Worm (Caenorhabditis elegans) whole organism, L3 larva: ENCODE measurements around the gene dhc-4.

Source experiments
- R02D3.7 ChIP-seq: fragments of 150-350 bp; optimal IDR thresholded peaks from 2 replicates; lab custom pipeline; 2014; ENCODE audit warnings: missing biosample characterization, missing genetic modification characterization
- ceh-16 ChIP-seq: sonication (generic microtip); optimal IDR thresholded peaks from 2 replicates; lab custom pipeline; 2017; ENCODE audit warnings: missing biosample characterization, missing genetic modification characterization
- ceh-28 ChIP-seq: fragments of 150-350 bp; optimal IDR thresholded peaks from 2 replicates; lab custom pipeline; 2014; ENCODE audit warnings: missing biosample characterization, missing genetic modification reagents, missing genetic modification characterization
- ceh-82 ChIP-seq: fragments of 150-350 bp; optimal IDR thresholded peaks from 2 replicates; lab custom pipeline; 2014; ENCODE audit warnings: missing biosample characterization, missing genetic modification characterization
- egl-27 ChIP-seq: sonication (generic microtip); optimal IDR thresholded peaks from 4 replicates; lab custom pipeline; 2017; ENCODE audit warnings: missing biosample characterization, missing genetic modification reagents, missing genetic modification characterization
- egl-5 ChIP-seq: fragments of 150-350 bp; optimal IDR thresholded peaks from 2 replicates; lab custom pipeline; 2017; ENCODE audit warnings: missing biosample characterization, missing genetic modification reagents, missing genetic modification characterization, inconsistent platforms
- elt-2 ChIP-seq: sonication (generic microtip); optimal IDR thresholded peaks from 2 replicates; lab custom pipeline; 2016; ENCODE audit warnings: missing genetic modification reagents, mild to moderate bottlenecking, missing genetic modification characterization, missing compliant biosample characterization
- eor-1 ChIP-seq, 2 experiments: fragments of 150-350 bp; optimal IDR thresholded peaks; 2 replicates each; lab custom pipeline; 2014 to 2018; ENCODE audit warnings: missing biosample characterization in 2 of 2, missing genetic modification characterization in 2 of 2
- fkh-10 ChIP-seq: sonication (generic microtip); optimal IDR thresholded peaks from 2 replicates; lab custom pipeline; 2017; ENCODE audit warnings: missing biosample characterization, missing genetic modification reagents, missing genetic modification characterization
- fos-1 ChIP-seq: fragments of 150-350 bp; optimal IDR thresholded peaks from 2 replicates; lab custom pipeline; 2014; ENCODE audit warnings: missing biosample characterization, missing genetic modification characterization
- jun-1 ChIP-seq: fragments of 150-350 bp; optimal IDR thresholded peaks from 2 replicates; lab custom pipeline; 2014; ENCODE audit warnings: missing biosample characterization, missing genetic modification reagents, missing genetic modification characterization
- mdl-1 ChIP-seq: fragments of 150-350 bp; optimal IDR thresholded peaks from 2 replicates; lab custom pipeline; 2014; ENCODE audit warnings: missing biosample characterization, missing genetic modification characterization
- mml-1 ChIP-seq: fragments of 150-350 bp; sonication (generic microtip); optimal IDR thresholded peaks from 3 replicates; lab custom pipeline; 2014; ENCODE audit warnings: missing biosample characterization, missing genetic modification characterization
- nfya-1 ChIP-seq: sonication (generic microtip); optimal IDR thresholded peaks from 2 replicates; lab custom pipeline; 2017; ENCODE audit warnings: missing genetic modification characterization, mild to moderate bottlenecking, missing compliant biosample characterization, antibody characterized with exemption, moderate library complexity; ENCODE audit not compliant: insufficient read depth
- nhr-11 ChIP-seq: fragments of 150-350 bp; optimal IDR thresholded peaks from 2 replicates; lab custom pipeline; 2014; ENCODE audit warnings: missing biosample characterization, missing genetic modification characterization
- nhr-12 ChIP-seq: fragments of 150-350 bp; optimal IDR thresholded peaks from 2 replicates; lab custom pipeline; 2014; ENCODE audit warnings: missing biosample characterization, missing genetic modification characterization
- nhr-23 ChIP-seq: fragments of 150-350 bp; optimal IDR thresholded peaks from 2 replicates; lab custom pipeline; 2014; ENCODE audit warnings: missing biosample characterization, missing genetic modification reagents, missing genetic modification characterization
- nhr-237 ChIP-seq: fragments of 150-350 bp; optimal IDR thresholded peaks from 2 replicates; lab custom pipeline; 2014; ENCODE audit warnings: missing biosample characterization, missing genetic modification characterization
- nhr-25 ChIP-seq: sonication (generic microtip); optimal IDR thresholded peaks from 2 replicates; lab custom pipeline; 2017; ENCODE audit warnings: missing biosample characterization, missing genetic modification characterization
- nhr-28 ChIP-seq: fragments of 150-350 bp; optimal IDR thresholded peaks from 2 replicates; lab custom pipeline; 2014; ENCODE audit warnings: missing biosample characterization, missing genetic modification characterization
- nhr-43 ChIP-seq: sonication (generic microtip); optimal IDR thresholded peaks from 2 replicates; lab custom pipeline; 2016; ENCODE audit warnings: mild to moderate bottlenecking, missing genetic modification characterization, missing compliant biosample characterization; ENCODE audit not compliant: poor library complexity, severe bottlenecking
- nhr-67 ChIP-seq: fragments of 150-350 bp; optimal IDR thresholded peaks from 2 replicates; lab custom pipeline; 2014; ENCODE audit warnings: missing biosample characterization, missing genetic modification characterization
- nhr-76 ChIP-seq: fragments of 150-350 bp; sonication (generic microtip); optimal IDR thresholded peaks from 5 replicates; lab custom pipeline; 2014; ENCODE audit warnings: missing biosample characterization, missing genetic modification characterization
- nhr-77 ChIP-seq: fragments of 150-350 bp; optimal IDR thresholded peaks from 2 replicates; lab custom pipeline; 2014; ENCODE audit warnings: missing biosample characterization, missing genetic modification characterization
- pha-4 ChIP-seq: fragments of 150-350 bp; optimal IDR thresholded peaks from 2 replicates; lab custom pipeline; 2014; ENCODE audit warnings: missing biosample characterization, missing genetic modification reagents, missing genetic modification characterization
- pqm-1 ChIP-seq: fragments of 150-350 bp; optimal IDR thresholded peaks from 2 replicates; lab custom pipeline; 2017; ENCODE audit warnings: missing biosample characterization, missing genetic modification characterization, inconsistent platforms
- sea-2 ChIP-seq: fragments of 150-350 bp; sonication (generic microtip); optimal IDR thresholded peaks from 4 replicates; lab custom pipeline; 2014; ENCODE audit warnings: missing biosample characterization, missing genetic modification reagents, missing genetic modification characterization
- skn-1 ChIP-seq: fragments of 150-350 bp; optimal IDR thresholded peaks from 2 replicates; lab custom pipeline; 2014; ENCODE audit warnings: missing biosample characterization, missing genetic modification characterization
- snpc-4 ChIP-seq: fragments of 150-350 bp; optimal IDR thresholded peaks from 2 replicates; lab custom pipeline; 2014; ENCODE audit warnings: missing biosample characterization, missing genetic modification characterization
- tbx-2 ChIP-seq: sonication (generic microtip); optimal IDR thresholded peaks from 2 replicates; lab custom pipeline; 2016; ENCODE audit warnings: mild to moderate bottlenecking, missing genetic modification characterization, missing compliant biosample characterization
- unc-62 ChIP-seq: fragments of 150-350 bp; sonication (generic microtip); optimal IDR thresholded peaks from 4 replicates; lab custom pipeline; 2014; ENCODE audit warnings: missing biosample characterization, missing genetic modification reagents, missing genetic modification characterization
- ztf-11 ChIP-seq: fragments of 150-350 bp; optimal IDR thresholded peaks from 2 replicates; lab custom pipeline; 2014; ENCODE audit warnings: missing biosample characterization, missing genetic modification characterization
- ztf-4 ChIP-seq: fragments of 150-350 bp; optimal IDR thresholded peaks from 2 replicates; lab custom pipeline; 2014; ENCODE audit warnings: missing biosample characterization, missing genetic modification characterization

Gene dhc-4

ce11 chrIII:10957710-10958109 is 12.0 kb upstream of the dhc-4 start:
- no peak for TF ChIP-seq ceh-28 (tag; lab: Kevin White, UChicago)
- no peak for TF ChIP-seq pha-4 (tag; lab: Kevin White, UChicago)
- TF ChIP-seq egl-5 (tag; lab: Kevin White, UChicago), result no peak
- TF ChIP-seq nhr-67 (tag; lab: Kevin White, UChicago), result no peak
- TF ChIP-seq pqm-1 (tag; lab: Kevin White, UChicago), result no peak
- TF ChIP-seq snpc-4 (tag; lab: Kevin White, UChicago), result no peak

DNA sequence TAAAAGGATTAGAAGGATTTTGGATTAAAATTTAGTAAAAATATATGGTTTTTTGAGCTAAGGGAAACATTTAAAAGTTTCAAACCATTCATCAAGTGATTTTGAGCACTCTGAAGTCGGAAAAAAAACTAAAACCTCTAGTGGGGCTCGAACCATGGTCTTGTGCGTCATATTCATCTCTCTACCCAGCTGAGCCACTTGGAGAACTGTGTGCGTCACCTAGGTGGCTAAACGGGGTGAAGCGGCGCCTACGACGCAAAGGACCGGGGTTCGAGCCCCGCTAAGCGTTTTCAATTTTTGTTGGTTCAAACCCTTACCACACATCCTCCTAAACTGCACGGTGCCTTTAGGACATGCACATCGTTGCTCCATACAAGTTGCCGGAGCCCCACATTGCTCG is 9.4 kb upstream of the dhc-4 start:
- TF ChIP-seq R02D3.7 (tag; lab: Kevin White, UChicago) (no peak), nhr-76 (tag; lab: Kevin White, UChicago) (no peak)

DNA sequence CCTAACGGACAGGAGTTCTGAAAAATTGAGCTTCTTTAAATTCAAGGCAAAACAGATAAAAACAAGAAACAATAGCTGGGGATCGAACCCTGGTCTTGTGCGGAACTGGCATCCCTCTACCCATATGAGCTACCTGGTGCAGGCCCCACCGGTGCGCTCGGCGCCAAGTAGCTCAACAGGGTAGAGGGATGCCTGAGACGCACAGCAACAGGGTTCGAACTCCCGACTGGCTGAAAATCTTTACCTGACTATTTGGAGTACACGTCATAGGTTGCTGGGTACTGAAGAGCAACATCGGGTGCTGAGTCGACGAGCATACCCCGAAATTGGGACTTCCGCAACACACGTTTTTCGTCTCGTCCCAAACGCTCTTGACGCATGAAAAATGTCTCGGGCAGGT is 6.8 kb upstream of the dhc-4 start:
- TF ChIP-seq snpc-4 (tag; lab: Kevin White, UChicago), result no peak
- no peak for TF ChIP-seq nhr-11 (tag; lab: Kevin White, UChicago)
- no peak for TF ChIP-seq nhr-237 (tag; lab: Kevin White, UChicago)
- TF ChIP-seq nhr-77 (tag; lab: Kevin White, UChicago), result no peak
- TF ChIP-seq R02D3.7 (tag; lab: Kevin White, UChicago), result no peak
- TF ChIP-seq nhr-25 (tag; lab: Kevin White, UChicago), result no peak
- TF ChIP-seq skn-1 (tag; lab: Kevin White, UChicago), result no peak
- TF ChIP-seq nhr-12, result no peak
- TF ChIP-seq nhr-28 (tag; lab: Kevin White, UChicago), result no peak
- TF ChIP-seq, all 47 proteins: peak for 0

ce11 chrIII:10967010-10967409 is 2.7 kb upstream of the dhc-4 start, which contains the start of gene W05B2.2:
TSS of gene W05B2.2 (minus strand) at chrIII:10967110.
- TF ChIP-seq egl-27 (no peak), nfya-1 (tag; lab: Kevin White, UChicago) (no peak), eor-1 (tag; optimal IDR thresholded peaks at IDR 0.05; lab: Kevin White, UChicago) (no peak), egl-5 (tag; lab: Kevin White, UChicago) (no peak), nhr-11 (tag; lab: Kevin White, UChicago) (no peak), jun-1 (tag; lab: Kevin White, UChicago) (no peak), fkh-10 (GFP tag; lab: Kevin White, UChicago) (no peak), nhr-237 (tag; lab: Kevin White, UChicago) (no peak), fos-1 (tag; lab: Kevin White, UChicago) (no peak), mdl-1 (tag; lab: Kevin White, UChicago) (no peak), ztf-11 (tag; lab: Kevin White, UChicago) (no peak), nhr-23 (tag; lab: Kevin White, UChicago) (no peak), nhr-43 (tag; lab: Kevin White, UChicago) (no peak), pqm-1 (tag; lab: Kevin White, UChicago) (no peak), nhr-76 (tag; lab: Kevin White, UChicago) (no peak), sea-2 (GFP tag; lab: Kevin White, UChicago) (no peak)

- TF ChIP-seq jun-1 (tag; lab: Kevin White, UChicago) (no peak), ceh-16 (no peak), snpc-4 (tag; lab: Kevin White, UChicago) (no peak), ceh-82 (tag; lab: Kevin White, UChicago) (no peak), nhr-43 (tag; lab: Kevin White, UChicago) (no peak), pqm-1 (tag; lab: Kevin White, UChicago) (no peak), tbx-2 (no peak), elt-2 (tag; lab: Kevin White, UChicago) (no peak), eor-1 (tag; optimal IDR thresholded peaks at IDR 0.05; lab: Kevin White, UChicago) (no peak), pha-4 (tag; lab: Kevin White, UChicago) (no peak), unc-62 (GFP tag; lab: Kevin White, UChicago) (no peak), mml-1 (tag; lab: Kevin White, UChicago) (no peak), ztf-4 (no peak), nhr-67 (tag; lab: Kevin White, UChicago) (no peak)
- TF ChIP-seq, all 47 proteins: peak for 0
These were observed 6.8 kb downstream of the dhc-4 start for ce11 chrIII:10976580-10976979.
